Fruit fly (Drosophila melanogaster): ENCODE results near the gene CG31321.

DNA sequence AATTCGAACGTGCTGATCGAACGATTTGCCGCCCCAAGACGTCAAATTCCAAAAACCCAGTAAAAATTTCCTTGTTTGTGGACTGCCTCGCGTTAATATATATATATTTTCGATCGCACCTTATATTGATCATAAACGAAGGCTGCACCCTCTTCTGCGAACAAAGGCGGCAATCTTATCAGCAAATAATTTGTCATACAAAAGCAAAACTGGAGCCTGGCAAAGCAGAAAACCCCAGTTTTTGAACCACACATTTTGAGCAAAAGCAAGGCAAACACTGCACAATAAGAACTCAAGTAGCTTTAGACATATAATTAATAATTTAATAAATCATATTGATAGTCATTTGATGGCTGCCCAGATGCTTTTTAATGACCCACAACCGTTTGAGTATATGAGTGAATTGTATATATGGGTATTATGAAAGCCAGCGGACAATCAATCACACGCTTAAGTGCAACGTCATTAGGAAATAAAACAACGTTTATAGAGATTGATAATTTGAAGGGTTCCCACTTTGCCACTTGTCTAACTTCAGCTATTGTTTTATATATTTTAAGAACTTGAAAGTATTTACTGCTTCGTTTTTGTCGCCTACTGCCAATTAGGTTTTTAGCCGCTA is 15.7 kb upstream of the CG31321 start:
- TF ChIP-seq CG8478 (optimal IDR thresholded peaks at IDR 0.05) (no peak), CTCF (optimal IDR thresholded peaks at IDR 0.05) (no peak)

Measured in S2 (cell line).